Fruit fly (Drosophila melanogaster): ENCODE results near the gene Tsp3A.

The Tsp3A gene

dm6 chrX:2591315-2591999 lies 28.1 kb downstream of the Tsp3A start:
- no peak for TF ChIP-seq dac (GFP tag; optimal IDR thresholded peaks at IDR 0.05)
- peak; percentile 8 for TF ChIP-seq topi (GFP tag; optimal IDR thresholded peaks at IDR 0.05)
- no peak for TF ChIP-seq Hr4 (GFP tag; optimal IDR thresholded peaks at IDR 0.05)
- TF ChIP-seq CG8632 (GFP tag; optimal IDR thresholded peaks at IDR 0.05), result no peak
- no peak for TF ChIP-seq Ets21C (GFP tag; optimal IDR thresholded peaks at IDR 0.05)
- no peak for TF ChIP-seq CG6163 (GFP tag; IDR thresholded peaks at IDR 0.05)
- peak; percentile 67 for TF ChIP-seq vri (GFP tag; optimal IDR thresholded peaks at IDR 0.05)
- peak; percentile 1 for TF ChIP-seq esn (GFP tag; optimal IDR thresholded peaks at IDR 0.05)
- no peak for TF ChIP-seq CG10631 (GFP tag; optimal IDR thresholded peaks at IDR 0.05)
- TF ChIP-seq CG11762 (GFP tag; optimal IDR thresholded peaks at IDR 0.05; ENCODE audit: insufficient read depth), result no peak
- TF ChIP-seq CG10669 (GFP tag; optimal IDR thresholded peaks at IDR 0.05), result no peak
- peak; percentile 13 for TF ChIP-seq Smox (GFP tag; optimal IDR thresholded peaks at IDR 0.05)
- TF ChIP-seq fkh (GFP tag; optimal IDR thresholded peaks at IDR 0.05), result peak; percentile 3
- TF ChIP-seq CG34406 (GFP tag; optimal IDR thresholded peaks at IDR 0.05), result no peak
- TF ChIP-seq Hr38 (GFP tag; optimal IDR thresholded peaks at IDR 0.05), result no peak
- TF ChIP-seq OdsH (GFP tag; optimal IDR thresholded peaks at IDR 0.05), result no peak
- TF ChIP-seq svp (GFP tag), result peak; percentile 72
- TF ChIP-seq CG6854 (GFP tag; optimal IDR thresholded peaks at IDR 0.05), result no peak
- no peak for TF ChIP-seq CG4318 (GFP tag; optimal IDR thresholded peaks at IDR 0.05)
- peak; percentile 64 for TF ChIP-seq Eip78C (GFP tag)
- no peak for TF ChIP-seq cyc (GFP tag; optimal IDR thresholded peaks at IDR 0.05)
- TF ChIP-seq Met (GFP tag; optimal IDR thresholded peaks at IDR 0.05), result peak; percentile 13
- TF ChIP-seq CG6808 (GFP tag; optimal IDR thresholded peaks at IDR 0.05), result no peak
- no peak for TF ChIP-seq CG32006 (GFP tag; optimal IDR thresholded peaks at IDR 0.05)

dm6 chrX:2590607-2591006 lies 28.9 kb downstream of the Tsp3A start:
- TF ChIP-seq fkh (GFP tag; optimal IDR thresholded peaks at IDR 0.05) (peak; percentile 59), svp (GFP tag) (peak; percentile 68), spab (GFP tag; optimal IDR thresholded peaks at IDR 0.05) (no peak), Hr4 (GFP tag; optimal IDR thresholded peaks at IDR 0.05) (no peak)

- TF ChIP-seq eg (GFP tag; IDR thresholded peaks at IDR 0.05), result peak; percentile 98
- TF ChIP-seq acj6 (GFP tag; optimal IDR thresholded peaks at IDR 0.05), result peak; percentile 94
- peak; percentile 96 for TF ChIP-seq CG6163 (GFP tag; IDR thresholded peaks at IDR 0.05)
- peak; percentile 95 for TF ChIP-seq esn (GFP tag; optimal IDR thresholded peaks at IDR 0.05)
- TF ChIP-seq Hr38 (GFP tag; optimal IDR thresholded peaks at IDR 0.05), result peak; percentile 77
- peak; percentile 94 for TF ChIP-seq net (GFP tag; optimal IDR thresholded peaks at IDR 0.05)
- TF ChIP-seq dsx (GFP tag; optimal IDR thresholded peaks at IDR 0.05; ENCODE audit: poor library complexity, severe bottlenecking), result peak; percentile 64
- TF ChIP-seq svp (GFP tag), result peak; percentile 97
- peak; percentile 97 for TF ChIP-seq CG6792 (GFP tag; optimal IDR thresholded peaks at IDR 0.05)
- TF ChIP-seq CG3919 (GFP tag; optimal IDR thresholded peaks at IDR 0.05), result peak; percentile 95
- TF ChIP-seq Sox102F (GFP tag; optimal IDR thresholded peaks at IDR 0.05), result peak; percentile 91
- peak; percentile 94 for TF ChIP-seq Sox14 (GFP tag; optimal IDR thresholded peaks at IDR 0.05)
- TF ChIP-seq Eip93F (GFP tag; optimal IDR thresholded peaks at IDR 0.05), result peak; percentile 92
- peak; percentile 81 for TF ChIP-seq CG3032 (tag; optimal IDR thresholded peaks at IDR 0.05)
- TF ChIP-seq CG34406 (GFP tag; optimal IDR thresholded peaks at IDR 0.05), result peak; percentile 93
- TF ChIP-seq CG9139 (GFP tag; optimal IDR thresholded peaks at IDR 0.05), result peak; percentile 31
- TF ChIP-seq Eip75B (GFP tag; optimal IDR thresholded peaks at IDR 0.05), result peak; percentile 91
- TF ChIP-seq Ets96B (tag; optimal IDR thresholded peaks at IDR 0.05), result peak; percentile 77
- TF ChIP-seq fd59A (GFP tag; optimal IDR thresholded peaks at IDR 0.05), result peak; percentile 71
- peak; percentile 96 for TF ChIP-seq pdm3 (GFP tag; optimal IDR thresholded peaks at IDR 0.05)
- TF ChIP-seq Hr39 (GFP tag; optimal IDR thresholded peaks at IDR 0.05), result peak; percentile 97
- peak; percentile 78 for TF ChIP-seq CG6854 (GFP tag; optimal IDR thresholded peaks at IDR 0.05)
- peak; percentile 95 for TF ChIP-seq CG15336 (GFP tag; IDR thresholded peaks at IDR 0.05)
- TF ChIP-seq CG7368 (GFP tag; optimal IDR thresholded peaks at IDR 0.05), result peak; percentile 95
- peak; percentile 92 for TF ChIP-seq CG11294 (GFP tag; IDR thresholded peaks at IDR 0.05)
- peak; percentile 65 for TF ChIP-seq spab (GFP tag; optimal IDR thresholded peaks at IDR 0.05)
- TF ChIP-seq Smox (GFP tag; optimal IDR thresholded peaks at IDR 0.05), result peak; percentile 93
- TF ChIP-seq CG16779 (tag; optimal IDR thresholded peaks at IDR 0.05), result peak; percentile 73
- TF ChIP-seq CG6808 (GFP tag; optimal IDR thresholded peaks at IDR 0.05), result peak; percentile 41
- TF ChIP-seq CG8119 (GFP tag; IDR thresholded peaks at IDR 0.05), result peak; percentile 93
- TF ChIP-seq CG4318 (GFP tag; optimal IDR thresholded peaks at IDR 0.05), result peak; percentile 93
Measured at dm6 chrX:2589446-2590038, 30.0 kb downstream of the Tsp3A start.
